Fruit fly (Drosophila melanogaster): ENCODE results near the gene neur.

neur gene

DNA sequence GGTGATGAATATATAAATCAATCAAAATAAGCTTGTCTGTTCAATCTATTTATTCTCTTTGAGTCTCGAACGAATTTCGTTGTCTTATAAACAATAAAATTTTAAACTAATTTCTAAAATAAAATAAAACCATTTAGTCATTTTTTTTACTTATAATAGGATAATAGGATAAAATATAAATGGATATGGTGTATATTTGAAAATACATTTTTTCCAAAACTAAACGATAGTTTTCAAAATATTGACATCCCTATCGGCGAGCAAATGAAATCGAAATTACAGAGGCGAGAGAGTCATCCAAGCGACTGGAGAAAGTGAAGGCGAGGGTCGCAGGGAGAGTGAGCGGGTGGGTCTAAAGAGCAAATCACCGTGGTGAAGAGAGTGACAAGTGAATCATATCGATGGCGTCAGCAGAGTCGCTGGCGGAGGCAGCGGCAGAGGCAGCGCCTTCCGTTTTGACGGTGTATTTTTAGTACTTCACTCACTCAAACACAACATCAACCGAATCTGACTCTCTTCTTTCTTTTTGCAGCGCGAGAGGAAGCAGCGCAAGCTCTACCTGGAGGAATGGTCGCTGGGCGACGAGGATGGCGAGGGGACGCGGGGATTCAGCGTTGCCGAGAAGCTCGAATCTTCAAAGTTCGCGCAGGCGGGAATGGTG is 18.3 kb upstream of the neur start:
- peak; percentile 76 for TF ChIP-seq CG8319 (GFP tag; optimal IDR thresholded peaks at IDR 0.05)
- TF ChIP-seq Ets96B (tag; optimal IDR thresholded peaks at IDR 0.05): peak; percentile 86
- no peak for TF ChIP-seq Gug (GFP tag; IDR thresholded peaks at IDR 0.05)
- peak; percentile 99 for TF ChIP-seq CG6854 (GFP tag; optimal IDR thresholded peaks at IDR 0.05)
- peak; percentile 83 for TF ChIP-seq CG16779 (tag; optimal IDR thresholded peaks at IDR 0.05)
- peak; percentile 77 for TF ChIP-seq spab (GFP tag; optimal IDR thresholded peaks at IDR 0.05)
- TF ChIP-seq dac (GFP tag; optimal IDR thresholded peaks at IDR 0.05): peak; percentile 94
- TF ChIP-seq CG6276 (GFP tag; optimal IDR thresholded peaks at IDR 0.05): peak; percentile 97
- peak; percentile 34 for TF ChIP-seq Hr38 (GFP tag; optimal IDR thresholded peaks at IDR 0.05)
- TF ChIP-seq Hr39 (GFP tag; optimal IDR thresholded peaks at IDR 0.05): peak; percentile 62
- peak; percentile 90 for TF ChIP-seq Smox (GFP tag; optimal IDR thresholded peaks at IDR 0.05)
- peak; percentile 83 for TF ChIP-seq CG7368 (GFP tag; optimal IDR thresholded peaks at IDR 0.05)
- TF ChIP-seq fd85E (GFP tag; optimal IDR thresholded peaks at IDR 0.05): peak; percentile 59
- TF ChIP-seq CG9139 (GFP tag; optimal IDR thresholded peaks at IDR 0.05): peak; percentile 85
- peak; percentile 22 for TF ChIP-seq CG11902 (GFP tag; optimal IDR thresholded peaks at IDR 0.05)
- peak; percentile 87 for TF ChIP-seq pdm3 (GFP tag; optimal IDR thresholded peaks at IDR 0.05)
- peak; percentile 87 for TF ChIP-seq acj6 (GFP tag; optimal IDR thresholded peaks at IDR 0.05)
- peak; percentile 78 for TF ChIP-seq vri (GFP tag; optimal IDR thresholded peaks at IDR 0.05)
- peak; percentile 92 for TF ChIP-seq achi (GFP tag; optimal IDR thresholded peaks at IDR 0.05)
- TF ChIP-seq CG34406 (GFP tag; optimal IDR thresholded peaks at IDR 0.05): peak; percentile 92
- TF ChIP-seq svp (GFP tag): peak; percentile 88
- peak; percentile 82 for TF ChIP-seq CG8632 (GFP tag; optimal IDR thresholded peaks at IDR 0.05)
- peak; percentile 72 for TF ChIP-seq CG11762 (GFP tag; optimal IDR thresholded peaks at IDR 0.05; ENCODE audit: insufficient read depth)
- peak; percentile 61 for TF ChIP-seq Ets21C (GFP tag; optimal IDR thresholded peaks at IDR 0.05)
- TF ChIP-seq CG4318 (GFP tag; optimal IDR thresholded peaks at IDR 0.05): peak; percentile 96
- TF ChIP-seq CG6808 (GFP tag; optimal IDR thresholded peaks at IDR 0.05): peak; percentile 86
- TF ChIP-seq dsx (GFP tag; optimal IDR thresholded peaks at IDR 0.05; ENCODE audit: poor library complexity, severe bottlenecking): peak; percentile 86
- peak; percentile 92 for TF ChIP-seq esn (GFP tag; optimal IDR thresholded peaks at IDR 0.05)
- peak; percentile 89 to 92 for TF ChIP-seq ss (GFP tag; optimal IDR thresholded peaks at IDR 0.05)
- peak; percentile 85 for TF ChIP-seq CG3032 (tag; optimal IDR thresholded peaks at IDR 0.05)
- peak; percentile 92 for TF ChIP-seq topi (GFP tag; optimal IDR thresholded peaks at IDR 0.05)
- peak; percentile 94 for TF ChIP-seq Lpt (GFP tag; optimal IDR thresholded peaks at IDR 0.05)
- TF ChIP-seq CG6163 (GFP tag; IDR thresholded peaks at IDR 0.05): no peak
- peak; percentile 92 for TF ChIP-seq Sox102F (GFP tag; optimal IDR thresholded peaks at IDR 0.05)
- TF ChIP-seq Eip78C (GFP tag): peak; percentile 97
- peak; percentile 58 for TF ChIP-seq fd59A (GFP tag; optimal IDR thresholded peaks at IDR 0.05)
- TF ChIP-seq CG10669 (GFP tag; optimal IDR thresholded peaks at IDR 0.05): peak; percentile 73
- peak; percentile 92 for TF ChIP-seq Hr4 (GFP tag; optimal IDR thresholded peaks at IDR 0.05)
- peak; percentile 93 for TF ChIP-seq CG10631 (GFP tag; optimal IDR thresholded peaks at IDR 0.05)
- peak; percentile 91 for TF ChIP-seq Met (GFP tag; optimal IDR thresholded peaks at IDR 0.05)
- TF ChIP-seq Blimp-1 (GFP tag; optimal IDR thresholded peaks at IDR 0.05): peak; percentile 100
- TF ChIP-seq OdsH (GFP tag; optimal IDR thresholded peaks at IDR 0.05): peak; percentile 92
- peak; percentile 90 for TF ChIP-seq Eip93F (GFP tag; optimal IDR thresholded peaks at IDR 0.05)
- no peak for TF ChIP-seq CG8119 (GFP tag; IDR thresholded peaks at IDR 0.05)
- peak; percentile 87 for TF ChIP-seq cyc (GFP tag; optimal IDR thresholded peaks at IDR 0.05)
- peak; percentile 95 for TF ChIP-seq net (GFP tag; optimal IDR thresholded peaks at IDR 0.05)
- TF ChIP-seq Sox15 (GFP tag; optimal IDR thresholded peaks at IDR 0.05): peak; percentile 35
- TF ChIP-seq lz (GFP tag; optimal IDR thresholded peaks at IDR 0.05): peak; percentile 83
- peak; percentile 68 for TF ChIP-seq CG1621 (tag; optimal IDR thresholded peaks at IDR 0.05)
- TF ChIP-seq Sox14 (GFP tag; optimal IDR thresholded peaks at IDR 0.05): peak; percentile 86
- peak; percentile 58 for TF ChIP-seq fkh (GFP tag; optimal IDR thresholded peaks at IDR 0.05)
